Fruit fly (Drosophila melanogaster) whole organism, embryonic: ENCODE measurements around the gene Nup37.

Experiments
- CG11398 ChIP-seq: fragments of 200-800 bp; sonication (Bioruptor generic); optimal IDR thresholded peaks from 2 replicates; lab custom pipeline; 2016; ENCODE audit warnings: missing biosample characterization, missing genetic modification characterization
- CG12155 ChIP-seq: fragments of 200-800 bp; sonication (Bioruptor generic); optimal IDR thresholded peaks from 3 replicates; lab custom pipeline; 2016; ENCODE audit warnings: missing biosample characterization, missing genetic modification characterization
- CG12391 ChIP-seq: fragments of 200-800 bp; sonication (Bioruptor generic); optimal IDR thresholded peaks from 3 replicates; lab custom pipeline; 2018; ENCODE audit warnings: missing biosample characterization, mild to moderate bottlenecking, missing genetic modification characterization, moderate library complexity
- CG12659 ChIP-seq: fragments of 200-800 bp; sonication (Bioruptor generic); optimal IDR thresholded peaks from 3 replicates; lab custom pipeline; 2017; ENCODE audit warnings: mild to moderate bottlenecking, missing biosample characterization, missing genetic modification reagents, missing genetic modification characterization
- CG14667 ChIP-seq: fragments of 200-800 bp; sonication (Bioruptor generic); IDR thresholded peaks from 2 replicates; pipeline ENCODE4 v1.3.6; 2022; ENCODE audit warnings: missing biosample characterization, missing genetic modification characterization
- CG15479 ChIP-seq: fragments of 200-800 bp; sonication (Bioruptor generic); optimal IDR thresholded peaks from 3 replicates; lab custom pipeline; 2019; ENCODE audit warnings: missing biosample characterization, mild to moderate bottlenecking, missing genetic modification characterization, moderate library complexity
- CG15696 ChIP-seq: fragments of 200-800 bp; sonication (Bioruptor generic); optimal IDR thresholded peaks from 2 replicates; lab custom pipeline; 2019; ENCODE audit warnings: missing biosample characterization, mild to moderate bottlenecking, missing genetic modification characterization, moderate library complexity
- CG17328 ChIP-seq: fragments of 200-800 bp; sonication (Bioruptor generic); IDR thresholded peaks from 2 replicates; pipeline ENCODE4 v1.3.6; 2022; ENCODE audit warnings: missing biosample characterization, missing genetic modification characterization
- CG17829 ChIP-seq: fragments of 200-800 bp; optimal IDR thresholded peaks from 2 replicates; lab custom pipeline; 2019; ENCODE audit warnings: missing biosample characterization, mild to moderate bottlenecking, missing genetic modification characterization, moderate library complexity
- CG17912 ChIP-seq: fragments of 200-800 bp; sonication (Bioruptor generic); optimal IDR thresholded peaks from 2 replicates; lab custom pipeline; 2018; ENCODE audit warnings: missing biosample characterization, mild to moderate bottlenecking, missing genetic modification characterization
- CG2120 ChIP-seq: fragments of 200-800 bp; sonication (Bioruptor generic); optimal IDR thresholded peaks from 3 replicates; lab custom pipeline; 2016; ENCODE audit warnings: missing biosample characterization, missing genetic modification characterization
- CG2712 ChIP-seq: fragments of 200-800 bp; optimal IDR thresholded peaks from 3 replicates; lab custom pipeline; 2019; ENCODE audit warnings: missing biosample characterization, mild to moderate bottlenecking, missing genetic modification characterization, moderate library complexity
- CG32532 ChIP-seq: fragments of 200-800 bp; sonication (Bioruptor generic); IDR thresholded peaks from 2 replicates; pipeline ENCODE4 v1.3.6; 2022; ENCODE audit warnings: missing biosample characterization, missing genetic modification characterization
- CG3726 ChIP-seq: fragments of 200-800 bp; sonication (Bioruptor generic); IDR thresholded peaks from 3 replicates; pipeline ENCODE4, ENCODE4 v1.3.6; 2022; ENCODE audit warnings: missing biosample characterization, missing genetic modification characterization
- CG3995 ChIP-seq: fragments of 200-800 bp; sonication (Bioruptor generic); optimal IDR thresholded peaks from 3 replicates; lab custom pipeline; 2016; ENCODE audit warnings: missing biosample characterization, missing genetic modification characterization
- CG6254 ChIP-seq: fragments of 200-800 bp; sonication (Bioruptor generic); optimal IDR thresholded peaks from 3 replicates; lab custom pipeline; 2017; ENCODE audit warnings: mild to moderate bottlenecking, missing biosample characterization, missing genetic modification reagents, missing genetic modification characterization
- CG6765 ChIP-seq: fragments of 200-800 bp; sonication (Bioruptor generic); optimal IDR thresholded peaks from 3 replicates; lab custom pipeline; 2017; ENCODE audit warnings: missing biosample characterization, mild to moderate bottlenecking, missing genetic modification characterization
- CG7357 ChIP-seq: fragments of 200-800 bp; sonication (Bioruptor generic); IDR thresholded peaks from 3 replicates; pipeline ENCODE4 v1.3.6; 2022; ENCODE audit warnings: missing biosample characterization, missing genetic modification characterization
- CG7786 ChIP-seq: fragments of 200-800 bp; sonication (Bioruptor generic); optimal IDR thresholded peaks from 2 replicates; lab custom pipeline; 2016; ENCODE audit warnings: missing biosample characterization, missing genetic modification characterization
- CG7839 ChIP-seq: fragments of 200-800 bp; sonication (Bioruptor generic); optimal IDR thresholded peaks from 3 replicates; lab custom pipeline; 2018; ENCODE audit warnings: missing biosample characterization, mild to moderate bottlenecking, missing genetic modification characterization, moderate library complexity
- CG9797 ChIP-seq: fragments of 200-800 bp; sonication (Bioruptor generic); optimal IDR thresholded peaks from 3 replicates; lab custom pipeline; 2018; ENCODE audit warnings: missing biosample characterization, mild to moderate bottlenecking, missing genetic modification characterization
- CG9932 ChIP-seq: fragments of 200-800 bp; sonication (Bioruptor generic); IDR thresholded peaks from 2 replicates; pipeline ENCODE4 v1.3.6; 2022; ENCODE audit warnings: missing biosample characterization, missing genetic modification characterization
- CoRest ChIP-seq: fragments of 200-800 bp; sonication (Bioruptor generic); optimal IDR thresholded peaks from 3 replicates; lab custom pipeline; 2018; ENCODE audit warnings: missing biosample characterization, mild to moderate bottlenecking, missing genetic modification characterization, moderate library complexity
- D19A ChIP-seq: fragments of 200-800 bp; optimal IDR thresholded peaks from 3 replicates; lab custom pipeline; 2019; ENCODE audit warnings: missing biosample characterization, mild to moderate bottlenecking, missing genetic modification characterization, moderate library complexity
- Dp ChIP-seq: fragments of 200-800 bp; sonication (Bioruptor generic); optimal IDR thresholded peaks from 2 replicates; lab custom pipeline; 2018; ENCODE audit warnings: missing biosample characterization, mild to moderate bottlenecking, missing genetic modification characterization, moderate library complexity
- Elba2 ChIP-seq: fragments of 200-800 bp; sonication (Bioruptor generic); optimal IDR thresholded peaks from 3 replicates; lab custom pipeline; 2016; ENCODE audit warnings: missing biosample characterization, missing genetic modification characterization
- HLHmδ ChIP-seq: fragments of 200-800 bp; sonication (Bioruptor generic); optimal IDR thresholded peaks from 2 replicates; lab custom pipeline; 2018; ENCODE audit warnings: missing biosample characterization, mild to moderate bottlenecking, missing genetic modification characterization, moderate library complexity
- Hr3 ChIP-seq: fragments of 200-800 bp; sonication (Bioruptor generic); optimal IDR thresholded peaks from 3 replicates; lab custom pipeline; 2016; ENCODE audit warnings: missing biosample characterization, missing genetic modification characterization
- Hr51 ChIP-seq, 2 experiments: fragments of 200-800 bp; sonication (Bioruptor generic); optimal IDR thresholded peaks; 2 replicates in 1 of 2; 3 replicates in 1 of 2; lab custom pipeline; 2016 to 2018; ENCODE audit warnings: missing biosample characterization in 2 of 2, missing genetic modification characterization in 2 of 2, mild to moderate bottlenecking in 1 of 2, moderate library complexity in 1 of 2
- Jarid2 ChIP-seq: fragments of 200-800 bp; sonication (Bioruptor generic); optimal IDR thresholded peaks from 3 replicates; lab custom pipeline; 2017; ENCODE audit warnings: mild to moderate bottlenecking, missing biosample characterization, missing genetic modification reagents, missing genetic modification characterization
- MESR4 ChIP-seq: fragments of 200-800 bp; sonication (Bioruptor generic); optimal IDR thresholded peaks from 2 replicates; lab custom pipeline; 2018; ENCODE audit warnings: missing biosample characterization, mild to moderate bottlenecking, missing genetic modification characterization, moderate library complexity
- Side ChIP-seq: fragments of 200-800 bp; sonication (Bioruptor generic); optimal IDR thresholded peaks from 2 replicates; lab custom pipeline; 2016; ENCODE audit warnings: missing biosample characterization, missing genetic modification characterization
- amos ChIP-seq: fragments of 200-800 bp; sonication (Bioruptor generic); IDR thresholded peaks from 2 replicates; pipeline ENCODE4 v1.3.6; 2022; ENCODE audit warnings: missing biosample characterization, missing genetic modification characterization; ENCODE audit not compliant: partially characterized antibody
- chm ChIP-seq: fragments of 200-800 bp; sonication (Bioruptor generic); IDR thresholded peaks from 2 replicates; pipeline ENCODE4 v1.3.6; 2022; ENCODE audit warnings: missing biosample characterization, missing genetic modification characterization
- crc ChIP-seq: fragments of 200-800 bp; sonication (Bioruptor generic); optimal IDR thresholded peaks from 2 replicates; lab custom pipeline; 2016; ENCODE audit warnings: missing biosample characterization, missing genetic modification characterization
- dati ChIP-seq: fragments of 200-800 bp; sonication (Bioruptor generic); IDR thresholded peaks from 2 replicates; pipeline ENCODE4 v1.3.6; 2022; ENCODE audit warnings: missing biosample characterization, missing genetic modification characterization
- eyg ChIP-seq: fragments of 200-800 bp; sonication (Bioruptor generic); optimal IDR thresholded peaks from 3 replicates; lab custom pipeline; 2016; ENCODE audit warnings: missing biosample characterization, missing genetic modification characterization
- gce ChIP-seq: fragments of 200-800 bp; sonication (Bioruptor generic); IDR thresholded peaks from 3 replicates; pipeline ENCODE4 v1.3.6; 2022; ENCODE audit warnings: missing biosample characterization, missing genetic modification characterization
- grn ChIP-seq: fragments of 200-800 bp; sonication (Bioruptor generic); optimal IDR thresholded peaks from 3 replicates; lab custom pipeline; 2017; ENCODE audit warnings: missing biosample characterization, missing genetic modification characterization
- gsb-n ChIP-seq: fragments of 200-800 bp; sonication (Bioruptor generic); optimal IDR thresholded peaks from 3 replicates; lab custom pipeline; 2018; ENCODE audit warnings: missing biosample characterization, mild to moderate bottlenecking, missing genetic modification characterization
- jigr1 ChIP-seq: fragments of 200-800 bp; sonication (Bioruptor generic); IDR thresholded peaks from 3 replicates; pipeline ENCODE4 v1.3.6; 2022; ENCODE audit warnings: missing biosample characterization, missing genetic modification characterization
- kay ChIP-seq: fragments of 200-800 bp; sonication (Bioruptor generic); optimal IDR thresholded peaks from 2 replicates; lab custom pipeline; 2016; ENCODE audit warnings: missing biosample characterization, missing genetic modification characterization
- ken ChIP-seq: fragments of 200-800 bp; sonication (Bioruptor generic); IDR thresholded peaks from 3 replicates; pipeline ENCODE4 v1.3.6; 2022; ENCODE audit warnings: missing biosample characterization, missing genetic modification characterization
- lmd ChIP-seq: fragments of 200-800 bp; sonication (Bioruptor generic); IDR thresholded peaks from 2 replicates; pipeline ENCODE4 v1.3.6; 2022; ENCODE audit warnings: missing biosample characterization, missing genetic modification characterization
- lola ChIP-seq, 3 experiments: fragments of >200 bp in 2 of 3; fragments of 200-800 bp in 1 of 3; sonication (Bioruptor generic) in 1 of 3; optimal IDR thresholded peaks; 2 replicates each; lab custom pipeline; 2017 to 2019; ENCODE audit warnings: missing biosample characterization in 3 of 3, missing genetic modification characterization in 3 of 3, mild to moderate bottlenecking in 1 of 3, moderate library complexity in 1 of 3
- rib ChIP-seq: fragments of 200-800 bp; sonication (Bioruptor generic); IDR thresholded peaks from 2 replicates; pipeline ENCODE4 v1.3.6; 2022; ENCODE audit warnings: missing biosample characterization, missing genetic modification characterization
- run ChIP-seq: fragments of 200-800 bp; sonication (Bioruptor generic); optimal IDR thresholded peaks from 3 replicates; lab custom pipeline; 2018; ENCODE audit warnings: missing biosample characterization, mild to moderate bottlenecking, missing genetic modification characterization
- ssp ChIP-seq: fragments of 200-800 bp; sonication (Bioruptor generic); IDR thresholded peaks from 2 replicates; pipeline ENCODE4 v1.3.6; 2022; ENCODE audit warnings: missing biosample characterization, missing genetic modification characterization
- tin ChIP-seq: fragments of 200-800 bp; sonication (Bioruptor generic); optimal IDR thresholded peaks from 3 replicates; lab custom pipeline; 2016; ENCODE audit warnings: missing biosample characterization, missing genetic modification characterization
- tx ChIP-seq: fragments of 200-800 bp; sonication (Bioruptor generic); optimal IDR thresholded peaks from 2 replicates; lab custom pipeline; 2016; ENCODE audit warnings: missing biosample characterization, missing genetic modification characterization

Gene Nup37

dm6 chr3R:25265589-25266201 lies 18.2 kb downstream of the Nup37 start, which contains the start of the genes GlnRS and RIOK2 (continued):
- peak; percentile 94 for TF ChIP-seq CG9797 (GFP tag; lab: Kevin White, UChicago)
- TF ChIP-seq CG15479 (GFP tag; lab: Kevin White, UChicago): no peak
- peak; percentile 34 for TF ChIP-seq Side
- TF ChIP-seq lola (GFP tag; optimal IDR thresholded peaks at IDR 0.05; lab: Kevin White, UChicago): peak in 1 of 3 experiments; percentile 100
- no peak for TF ChIP-seq gsb-n (tag; lab: Kevin White, UChicago)
- peak; percentile 31 for TF ChIP-seq CG12391 (tag; lab: Kevin White, UChicago)
- peak; percentile 32 for TF ChIP-seq Dp (GFP tag; lab: Kevin White, UChicago)
- TF ChIP-seq CG7357 (GFP tag; lab: Robert Waterston, UW): peak; percentile 99
- TF ChIP-seq CG12155 (GFP tag; lab: Kevin White, UChicago): no peak
- no peak for TF ChIP-seq CG14667 (GFP tag; lab: Robert Waterston, UW)
- TF ChIP-seq CG6765: no peak
- TF ChIP-seq CG15696 (tag; lab: Kevin White, UChicago): no peak
- no peak for TF ChIP-seq gce
- no peak for TF ChIP-seq CG3726
- TF ChIP-seq CG7786 (GFP tag; lab: Kevin White, UChicago): peak; percentile 10
- TF ChIP-seq Elba2 (GFP tag; lab: Kevin White, UChicago): no peak
- no peak for TF ChIP-seq crc (GFP tag; lab: Kevin White, UChicago)
- TF ChIP-seq HLHmδ (GFP tag; lab: Kevin White, UChicago): no peak
- TF ChIP-seq CG12659: peak; percentile 64
- peak; percentile 54 for TF ChIP-seq CG17912 (GFP tag; lab: Kevin White, UChicago)
- TF ChIP-seq Hr51 (GFP tag; optimal IDR thresholded peaks at IDR 0.05; lab: Kevin White, UChicago): no peak
- peak; percentile 100 for TF ChIP-seq ssp (GFP tag; lab: Robert Waterston, UW)
- no peak for TF ChIP-seq CG32532 (GFP tag; lab: Robert Waterston, UW)
- TF ChIP-seq CG11398 (GFP tag; lab: Kevin White, UChicago): no peak
- peak; percentile 48 for TF ChIP-seq CG2712 (tag; lab: Kevin White, UChicago)
- TF ChIP-seq CG17328 (GFP tag; lab: Robert Waterston, UW): no peak
- TF ChIP-seq CG6254: no peak
- no peak for TF ChIP-seq lmd (GFP tag; lab: Robert Waterston, UW)
- TF ChIP-seq tin (GFP tag; lab: Kevin White, UChicago): no peak
- no peak for TF ChIP-seq run (tag; lab: Kevin White, UChicago)
- peak; percentile 2 for TF ChIP-seq CG2120
- TF ChIP-seq CG9932 (GFP tag; lab: Robert Waterston, UW): peak; percentile 49; the same call in 1 of the 2 replicates
- TF ChIP-seq ken (GFP tag; lab: Robert Waterston, UW): no peak
- TF ChIP-seq CG3995 (GFP tag; lab: Kevin White, UChicago): peak; percentile 50
- no peak for TF ChIP-seq chm (GFP tag; lab: Robert Waterston, UW)
- TF ChIP-seq Jarid2 (GFP tag; lab: Kevin White, UChicago): no peak
- TF ChIP-seq grn (GFP tag; lab: Kevin White, UChicago): peak; percentile 7
- TF ChIP-seq amos (GFP tag; lab: Robert Waterston, UW): peak; percentile 97
- no peak for TF ChIP-seq Hr3
- TF ChIP-seq CoRest (tag; lab: Kevin White, UChicago): no peak
- TF ChIP-seq jigr1: no peak
- no peak for TF ChIP-seq CG7839
- peak; percentile 59 for TF ChIP-seq CG17829 (tag; lab: Kevin White, UChicago)
- TF ChIP-seq MESR4 (GFP tag; lab: Kevin White, UChicago): peak; percentile 95
- TF ChIP-seq eyg (GFP tag; lab: Kevin White, UChicago): no peak
- TF ChIP-seq tx: no peak
- peak; percentile 68 for TF ChIP-seq kay (GFP tag; lab: Kevin White, UChicago)
- TF ChIP-seq rib (GFP tag; lab: Robert Waterston, UW): no peak
- no peak for TF ChIP-seq dati
- no peak for TF ChIP-seq D19A (tag; lab: Kevin White, UChicago)
